Worm (Caenorhabditis elegans) whole organism, early embryonic: ENCODE measurements around the gene K11H3.5.

Experiments used
- B0310.2 ChIP-seq: sonication (generic microtip); optimal IDR thresholded peaks from 2 replicates; lab custom pipeline; 2016; ENCODE audit warnings: mild to moderate bottlenecking, missing genetic modification characterization, missing compliant biosample characterization
- F13C5.2 ChIP-seq: sonication (generic microtip); optimal IDR thresholded peaks from 2 replicates; lab custom pipeline; 2017; ENCODE audit warnings: mild to moderate bottlenecking, missing genetic modification characterization, inconsistent platforms, missing compliant biosample characterization
- aly-1 ChIP-seq: sonication (generic microtip); optimal IDR thresholded peaks from 2 replicates; lab custom pipeline; 2016; ENCODE audit warnings: missing genetic modification characterization, missing compliant biosample characterization
- ama-1 ChIP-seq: fragments of 150-350 bp; optimal IDR thresholded peaks from 2 replicates; lab custom pipeline; 2014
- ceh-13 ChIP-seq: fragments of 200-800 bp; sonication (Bioruptor generic); optimal IDR thresholded peaks from 2 replicates; lab custom pipeline; 2018; ENCODE audit warnings: mild to moderate bottlenecking, missing genetic modification characterization, missing compliant biosample characterization
- ceh-36 ChIP-seq: sonication (generic microtip); optimal IDR thresholded peaks from 2 replicates; lab custom pipeline; 2016; ENCODE audit warnings: missing genetic modification characterization, inconsistent platforms, missing compliant biosample characterization
- ets-7 ChIP-seq: sonication (generic microtip); optimal IDR thresholded peaks from 2 replicates; lab custom pipeline; 2016; ENCODE audit warnings: missing genotype, missing genetic modification characterization, missing compliant biosample characterization
- flt-1 ChIP-seq: fragments of 200-800 bp; sonication (Bioruptor generic); IDR thresholded peaks from 2 replicates; pipeline ENCODE4 v1.3.6; 2022; ENCODE audit warnings: missing genetic modification characterization, missing compliant biosample characterization
- hmbx-1 ChIP-seq: sonication (generic microtip); optimal IDR thresholded peaks from 2 replicates; lab custom pipeline; 2016; ENCODE audit warnings: mild to moderate bottlenecking, missing genetic modification characterization, missing compliant biosample characterization
- hmg-4 ChIP-seq: fragments of 200-800 bp; sonication (Bioruptor generic); optimal IDR thresholded peaks from 2 replicates; lab custom pipeline; 2018; ENCODE audit warnings: mild to moderate bottlenecking, missing genetic modification characterization, missing compliant biosample characterization
- hnd-1 ChIP-seq: sonication (generic microtip); optimal IDR thresholded peaks from 2 replicates; lab custom pipeline; 2016; ENCODE audit warnings: missing genetic modification characterization, missing compliant biosample characterization
- pes-1 ChIP-seq: fragments of 200-800 bp; sonication (Bioruptor generic); IDR thresholded peaks from 2 replicates; pipeline ENCODE4 v1.3.6; 2022; ENCODE audit warnings: missing genetic modification reagents, missing genetic modification characterization, missing compliant biosample characterization
- scrt-1 ChIP-seq: fragments of 200-800 bp; sonication (Bioruptor generic); IDR thresholded peaks from 2 replicates; pipeline ENCODE4 v1.3.6; 2022; ENCODE audit warnings: missing genetic modification characterization, missing compliant biosample characterization
- sea-1 ChIP-seq: fragments of 200-800 bp; sonication (Bioruptor generic); conservative IDR thresholded peaks from 2 replicates; pipeline ENCODE4 v1.3.6; 2022; ENCODE audit warnings: missing genetic modification characterization, missing compliant biosample characterization
- tbx-11 ChIP-seq: fragments of 200-800 bp; sonication (Bioruptor generic); IDR thresholded peaks from 2 replicates; pipeline ENCODE4 v1.3.6; 2022; ENCODE audit warnings: missing genetic modification characterization, missing compliant biosample characterization
- tbx-37 ChIP-seq: fragments of 200-800 bp; sonication (Bioruptor generic); conservative IDR thresholded peaks from 2 replicates; pipeline ENCODE4 v1.3.6; 2022; ENCODE audit warnings: missing genetic modification reagents, missing genetic modification characterization, missing compliant biosample characterization
- tra-4 ChIP-seq: sonication (generic microtip); optimal IDR thresholded peaks from 2 replicates; lab custom pipeline; 2017; ENCODE audit warnings: missing genetic modification characterization, missing compliant biosample characterization

K11H3.5 gene

ce11 chrIII:9885609-9886008 lies 42.0 kb downstream of the K11H3.5 start:
- TF ChIP-seq pes-1 (GFP tag; lab: Robert Waterston, UW) (no peak), aly-1 (tag; lab: Kevin White, UChicago) (no peak), tbx-37 (GFP tag; lab: Robert Waterston, UW) (no peak), ceh-36 (tag; lab: Kevin White, UChicago) (no peak), tra-4 (tag; lab: Kevin White, UChicago) (no peak), sea-1 (GFP tag; lab: Robert Waterston, UW) (no peak), B0310.2 (tag; lab: Kevin White, UChicago) (no peak), scrt-1 (GFP tag; lab: Robert Waterston, UW) (no peak), hmbx-1 (tag; lab: Kevin White, UChicago) (no peak), tbx-11 (GFP tag; lab: Robert Waterston, UW) (no peak), F13C5.2 (tag; lab: Kevin White, UChicago) (no peak), ceh-13 (GFP tag; lab: Kevin White, UChicago) (no peak), ama-1 (no peak), flt-1 (GFP tag; lab: Robert Waterston, UW) (no peak), ets-7 (tag; lab: Kevin White, UChicago) (no peak)

- TF ChIP-seq pes-1 (GFP tag; lab: Robert Waterston, UW): no peak
- TF ChIP-seq ama-1: no peak
- no peak for TF ChIP-seq tbx-11 (GFP tag; lab: Robert Waterston, UW)
- no peak for TF ChIP-seq flt-1 (GFP tag; lab: Robert Waterston, UW)
- no peak for TF ChIP-seq aly-1 (tag; lab: Kevin White, UChicago)
- TF ChIP-seq B0310.2 (tag; lab: Kevin White, UChicago): no peak
- no peak for TF ChIP-seq F13C5.2 (tag; lab: Kevin White, UChicago)
- TF ChIP-seq hmg-4 (GFP tag; lab: Kevin White, UChicago): no peak
- TF ChIP-seq hmbx-1 (tag; lab: Kevin White, UChicago): no peak
- TF ChIP-seq scrt-1 (GFP tag; lab: Robert Waterston, UW): no peak
- no peak for TF ChIP-seq ets-7 (tag; lab: Kevin White, UChicago)
- no peak for TF ChIP-seq hnd-1 (tag; lab: Kevin White, UChicago)
- no peak for TF ChIP-seq tbx-37 (GFP tag; lab: Robert Waterston, UW)
- TF ChIP-seq tra-4 (tag; lab: Kevin White, UChicago): no peak
- TF ChIP-seq sea-1 (GFP tag; lab: Robert Waterston, UW): no peak
- TF ChIP-seq ceh-36 (tag; lab: Kevin White, UChicago): no peak
- no peak for TF ChIP-seq ceh-13 (GFP tag; lab: Kevin White, UChicago)
Measured at ce11 chrIII:9886323-9886722, 42.8 kb downstream of the K11H3.5 start.

DNA sequence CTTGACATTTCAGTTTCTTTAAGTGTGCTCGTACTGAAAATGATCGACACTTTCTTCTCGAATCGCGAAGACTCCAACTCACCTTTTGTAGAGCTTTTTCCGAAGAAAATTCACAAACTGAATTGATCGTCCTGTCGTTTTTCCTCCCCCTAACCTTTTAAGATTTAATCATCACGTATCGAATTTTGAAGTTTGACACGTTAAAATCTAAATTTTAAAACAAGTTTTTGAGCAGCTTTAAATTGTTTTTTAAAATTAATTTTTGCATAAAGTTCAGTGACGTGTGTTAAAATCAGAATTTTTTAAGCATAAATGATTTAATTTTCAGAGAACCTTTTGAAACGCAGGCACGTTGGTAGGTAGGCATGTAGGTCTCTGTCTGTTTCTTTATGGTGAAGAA lies 47.8 kb downstream of the K11H3.5 start, which contains the start of gene alg-4:
Gene alg-4 (minus strand): TSS at position 101 of the 400 bp plus-strand sequence.
- no peak for TF ChIP-seq scrt-1 (GFP tag; lab: Robert Waterston, UW)
- TF ChIP-seq ama-1: no peak
- no peak for TF ChIP-seq tbx-11 (GFP tag; lab: Robert Waterston, UW)
- no peak for TF ChIP-seq F13C5.2 (tag; lab: Kevin White, UChicago)
- TF ChIP-seq ets-7 (tag; lab: Kevin White, UChicago): no peak
- no peak for TF ChIP-seq aly-1 (tag; lab: Kevin White, UChicago)
- TF ChIP-seq hmg-4 (GFP tag; lab: Kevin White, UChicago): no peak
- TF ChIP-seq sea-1 (GFP tag; lab: Robert Waterston, UW): no peak
- no peak for TF ChIP-seq pes-1 (GFP tag; lab: Robert Waterston, UW)
- no peak for TF ChIP-seq flt-1 (GFP tag; lab: Robert Waterston, UW)
- TF ChIP-seq B0310.2 (tag; lab: Kevin White, UChicago): no peak
- no peak for TF ChIP-seq ceh-36 (tag; lab: Kevin White, UChicago)
- no peak for TF ChIP-seq tbx-37 (GFP tag; lab: Robert Waterston, UW)

DNA sequence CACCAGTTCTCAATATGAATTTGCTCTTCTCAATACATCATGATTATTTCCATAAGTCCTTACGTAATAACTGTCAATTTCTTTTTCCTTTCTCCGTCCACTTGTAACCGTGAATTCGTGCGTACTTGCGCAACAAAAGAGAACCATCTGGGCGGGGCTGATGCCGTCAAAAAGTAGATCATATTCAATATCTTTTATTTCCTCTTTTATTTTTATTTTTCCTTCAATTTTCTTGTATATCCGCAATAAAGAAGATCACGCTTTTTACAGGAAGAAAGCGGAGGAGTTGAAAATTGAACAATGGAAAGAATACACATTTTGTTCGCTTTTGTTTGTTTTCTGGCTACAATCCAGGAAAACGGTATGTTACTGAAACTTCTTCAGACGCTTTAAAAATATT lies 49.3 kb downstream of the K11H3.5 start, which contains the start of gene mam-7:
Gene mam-7 (plus strand): TSS at position 301 of the 400 bp plus-strand sequence.
- TF ChIP-seq ets-7 (tag; lab: Kevin White, UChicago) (no peak), tbx-37 (GFP tag; lab: Robert Waterston, UW) (no peak), hmg-4 (GFP tag; lab: Kevin White, UChicago) (no peak), hmbx-1 (tag; lab: Kevin White, UChicago) (no peak), B0310.2 (tag; lab: Kevin White, UChicago) (no peak), hnd-1 (tag; lab: Kevin White, UChicago) (no peak), tbx-11 (GFP tag; lab: Robert Waterston, UW) (no peak), F13C5.2 (tag; lab: Kevin White, UChicago) (no peak), sea-1 (GFP tag; lab: Robert Waterston, UW) (no peak), ama-1 (no peak), ceh-36 (tag; lab: Kevin White, UChicago) (no peak), ceh-13 (GFP tag; lab: Kevin White, UChicago) (no peak), pes-1 (GFP tag; lab: Robert Waterston, UW) (no peak), scrt-1 (GFP tag; lab: Robert Waterston, UW) (no peak), tra-4 (tag; lab: Kevin White, UChicago) (no peak), aly-1 (tag; lab: Kevin White, UChicago) (no peak)
